Fruit fly (Drosophila melanogaster) whole organism, adult: ENCODE results near the gene Tango10.
A peak's percentile ranks its signal among the peaks of the same experiment; 100 is the strongest.

Experiments
- CG7045 ChIP-seq: fragments of 200-800 bp; sonication (Bioruptor generic); optimal IDR thresholded peaks from 2 replicates; lab custom pipeline; 2017; ENCODE audit warnings: missing biosample characterization, mild to moderate bottlenecking, missing genetic modification characterization
- Hr96 ChIP-seq: fragments of 200-800 bp; sonication (Bioruptor generic); optimal IDR thresholded peaks from 2 replicates; lab custom pipeline; 2016; ENCODE audit warnings: missing biosample characterization, missing genetic modification characterization
- Mnt ChIP-seq: fragments of 200-800 bp; sonication (Bioruptor generic); optimal IDR thresholded peaks from 2 replicates; lab custom pipeline; 2016; ENCODE audit warnings: missing biosample characterization, mild to moderate bottlenecking, missing genetic modification characterization
- cnc ChIP-seq, 2 experiments: fragments of >200 bp; optimal IDR thresholded peaks; 2 replicates each; lab custom pipeline; 2017

dm6 chrX:11720138-11720537 lies at the start of gene Tango10:
- TF ChIP-seq CG7045: no peak
- peak; percentile 51 for TF ChIP-seq Mnt (GFP tag; lab: Kevin White, UChicago)
- TF ChIP-seq cnc (optimal IDR thresholded peaks at IDR 0.05; lab: Kevin White, UChicago): no peak
- TF ChIP-seq Hr96 (GFP tag; lab: Kevin White, UChicago): no peak
